Fruit fly (Drosophila melanogaster): ENCODE data around the gene Dph4.

Dph4 gene

dm6 chr3R:5668928-5669739, 45.2 kb upstream of the Dph4 start, which contains the start of the genes Xe7 and Atg17 (continued):
- TF ChIP-seq CG8281 (tag; optimal IDR thresholded peaks at IDR 0.05) = peak; percentile 79
- TF ChIP-seq CG32772 (GFP tag; IDR thresholded peaks at IDR 0.05) = peak; percentile 91
- TF ChIP-seq CG16815 (GFP tag; optimal IDR thresholded peaks at IDR 0.05) = peak; percentile 94
- TF ChIP-seq tll (GFP tag; optimal IDR thresholded peaks at IDR 0.05) = peak; percentile 48
- peak; percentile 60; the same call in 1 of the 3 replicates for TF ChIP-seq hb (GFP tag; IDR thresholded peaks at IDR 0.05; ENCODE audit: partially characterized antibody)
- TF ChIP-seq CG17829 (tag; optimal IDR thresholded peaks at IDR 0.05) = peak; percentile 89
- TF ChIP-seq org-1 (GFP tag; optimal IDR thresholded peaks at IDR 0.05) = peak; percentile 72
- peak; percentile 95 for TF ChIP-seq CG13424 (tag; optimal IDR thresholded peaks at IDR 0.05)
- peak; percentile 67 for TF ChIP-seq Awh (GFP tag; IDR thresholded peaks at IDR 0.05)
- peak; percentile 92 for TF ChIP-seq CG18619 (GFP tag; optimal IDR thresholded peaks at IDR 0.05)
- TF ChIP-seq peb (GFP tag; IDR thresholded peaks at IDR 0.05) = peak; percentile 73
- TF ChIP-seq cato (GFP tag; optimal IDR thresholded peaks at IDR 0.05; ENCODE audit: borderline replicate concordance) = peak; percentile 92
- peak; percentile 73; the same call in 2 of the 3 replicates for TF ChIP-seq CG3726 (GFP tag; IDR thresholded peaks at IDR 0.05)
- peak; percentile 81 for TF ChIP-seq Optix (GFP tag; IDR thresholded peaks at IDR 0.05)
- TF ChIP-seq CG8765 (GFP tag; IDR thresholded peaks at IDR 0.05) = peak; percentile 72
- TF ChIP-seq wdn (GFP tag; IDR thresholded peaks at IDR 0.05) = peak; percentile 89
- TF ChIP-seq CG12299 (tag; optimal IDR thresholded peaks at IDR 0.05) = peak; percentile 79
- no peak for TF ChIP-seq Tbp (GFP tag; optimal IDR thresholded peaks at IDR 0.05)
- peak; percentile 96 for TF ChIP-seq slbo (GFP tag; IDR thresholded peaks at IDR 0.05)
- no peak for TF ChIP-seq CG15479 (GFP tag; optimal IDR thresholded peaks at IDR 0.05)
- TF ChIP-seq CG4854 (GFP tag; optimal IDR thresholded peaks at IDR 0.05) = peak; percentile 77
- TF ChIP-seq dysf (GFP tag; IDR thresholded peaks at IDR 0.05) = peak; percentile 94
- peak; percentile 69; the same call in 1 of the 2 replicates for TF ChIP-seq sens-2 (GFP tag; IDR thresholded peaks at IDR 0.05)
- peak; percentile 85 for TF ChIP-seq CG8290 (GFP tag; optimal IDR thresholded peaks at IDR 0.05)
- peak; percentile 26 to 74 for TF ChIP-seq CG8290 (tag; optimal IDR thresholded peaks at IDR 0.05)
- TF ChIP-seq CG4360 (GFP tag; IDR thresholded peaks at IDR 0.05) = no peak
- peak; percentile 65; the same call in 2 of the 3 replicates for TF ChIP-seq CG16813 (GFP tag; IDR thresholded peaks at IDR 0.05; ENCODE audit: partially characterized antibody)
- TF ChIP-seq row (GFP tag; IDR thresholded peaks at IDR 0.05) = peak; percentile 95
- peak; percentile 85 for TF ChIP-seq Atf3 (GFP tag; optimal IDR thresholded peaks at IDR 0.05)
- TF ChIP-seq CG30403 (GFP tag; optimal IDR thresholded peaks at IDR 0.05) = peak; percentile 97
- TF ChIP-seq CrebB (tag; optimal IDR thresholded peaks at IDR 0.05) = peak; percentile 61
- peak; percentile 96 for TF ChIP-seq MESR4 (GFP tag; optimal IDR thresholded peaks at IDR 0.05)
- peak; percentile 87 for TF ChIP-seq B-H1 (GFP tag; IDR thresholded peaks at IDR 0.05)
- TF ChIP-seq CG14860 (GFP tag; IDR thresholded peaks at IDR 0.05; ENCODE audit: partially characterized antibody) = no peak; the same call in 2 of the 3 replicates
- no peak for TF ChIP-seq pros (GFP tag; optimal IDR thresholded peaks at IDR 0.05)
- TF ChIP-seq Blimp-1 (GFP tag; optimal IDR thresholded peaks at IDR 0.05) = peak; percentile 83
- TF ChIP-seq Atf-2 (GFP tag; optimal IDR thresholded peaks at IDR 0.05) = peak; percentile 85
- TF ChIP-seq zfh2 (GFP tag; optimal IDR thresholded peaks at IDR 0.05) = peak; percentile 97
- peak; percentile 71 for TF ChIP-seq disco-r (GFP tag; optimal IDR thresholded peaks at IDR 0.05)
- TF ChIP-seq Dp (GFP tag; optimal IDR thresholded peaks at IDR 0.05) = peak; percentile 13
- peak; percentile 87 for TF ChIP-seq sqz (GFP tag; optimal IDR thresholded peaks at IDR 0.05)
- peak; percentile 58 for TF ChIP-seq HLH4C (GFP tag; IDR thresholded peaks at IDR 0.05; ENCODE audit: partially characterized antibody)
- TF ChIP-seq klu (GFP tag; IDR thresholded peaks at IDR 0.05) = peak; percentile 94
- TF ChIP-seq Dref (GFP tag; IDR thresholded peaks at IDR 0.05) = peak; percentile 70
- peak; percentile 66 for TF ChIP-seq CG17186 (GFP tag; optimal IDR thresholded peaks at IDR 0.05)
- peak; percentile 92 for TF ChIP-seq CG10209 (GFP tag; optimal IDR thresholded peaks at IDR 0.05)
- TF ChIP-seq CG1603 (tag; optimal IDR thresholded peaks at IDR 0.05) = peak; percentile 74
- TF ChIP-seq CG14667 (GFP tag; IDR thresholded peaks at IDR 0.05) = peak; percentile 90
